In genomic region chrV:6520385-6521080, ce11 we compare ENCODE assay signal across 2 worm cellular contexts.
TF ChIP-seq lines count a peak whose summit lies in the region.

Gene F46E10.2, plus strand, starts transcription at chrV:6520435.
Gene F46E10.18, plus strand, starts transcription at chrV:6521030.

TF ChIP-seq in whole organism, L4 larva, 104 proteins besides CTCF, POLR2A, EP300 and RAD21:
- TF ChIP-seq ZK337.2 (GFP tag; IDR thresholded peaks at IDR 0.05; lab: Robert Waterston, UW): no peak
- peak; percentile 70 for TF ChIP-seq egl-43 (GFP tag; IDR thresholded peaks at IDR 0.05; lab: Robert Waterston, UW)
- no peak for TF ChIP-seq hmg-1.1 (GFP tag; IDR thresholded peaks at IDR 0.05; lab: Robert Waterston, UW)
- peak; percentile 5 for TF ChIP-seq aha-1 (tag; lab: Kevin White, UChicago)
- TF ChIP-seq skn-1 (tag; optimal IDR thresholded peaks at IDR 0.05; lab: Kevin White, UChicago): no peak
- TF ChIP-seq Y105C5A.15 (GFP tag; IDR thresholded peaks at IDR 0.05; lab: Robert Waterston, UW): no peak
- TF ChIP-seq F49E8.2 (tag; optimal IDR thresholded peaks at IDR 0.05; lab: Kevin White, UChicago; ENCODE audit: borderline replicate concordance): no peak
- TF ChIP-seq zfp-2 (tag; optimal IDR thresholded peaks at IDR 0.05; lab: Kevin White, UChicago): no peak
- no peak for TF ChIP-seq daf-19 (GFP tag; conservative IDR thresholded peaks at IDR 0.05; lab: Robert Waterston, UW)
- TF ChIP-seq F44E2.7 (GFP tag; IDR thresholded peaks at IDR 0.05; lab: Robert Waterston, UW): no peak
- no peak for TF ChIP-seq nhr-76 (tag; optimal IDR thresholded peaks at IDR 0.05; lab: Kevin White, UChicago)
- TF ChIP-seq zfp-3 (GFP tag; conservative IDR thresholded peaks at IDR 0.05; lab: Robert Waterston, UW): no peak
- no peak for TF ChIP-seq tra-1 (GFP tag; IDR thresholded peaks at IDR 0.05; lab: Robert Waterston, UW)
- no peak for TF ChIP-seq gei-8 (GFP tag; optimal IDR thresholded peaks at IDR 0.05; lab: Kevin White, UChicago)
- TF ChIP-seq hlh-11 (tag; optimal IDR thresholded peaks at IDR 0.05; lab: Kevin White, UChicago): no peak
- TF ChIP-seq unc-130 (GFP tag; optimal IDR thresholded peaks at IDR 0.05; lab: Kevin White, UChicago): no peak
- TF ChIP-seq vab-7 (GFP tag; IDR thresholded peaks at IDR 0.05; lab: Robert Waterston, UW): no peak
- TF ChIP-seq unc-62 (GFP tag; optimal IDR thresholded peaks at IDR 0.05 in 1 of 2; lab: Kevin White, UChicago): peak in 1 of 2 experiments; percentile 89
- TF ChIP-seq unc-62 (tag; optimal IDR thresholded peaks at IDR 0.05; lab: Kevin White, UChicago): no peak
- no peak for TF ChIP-seq daf-8 (GFP tag; IDR thresholded peaks at IDR 0.05; lab: Robert Waterston, UW)
- no peak for TF ChIP-seq ZK546.5 (tag; optimal IDR thresholded peaks at IDR 0.05; lab: Kevin White, UChicago)
- no peak for TF ChIP-seq dmd-9 (GFP tag; IDR thresholded peaks at IDR 0.05; lab: Robert Waterston, UW)
- no peak for TF ChIP-seq cey-2 (tag; optimal IDR thresholded peaks at IDR 0.05; lab: Kevin White, UChicago; ENCODE audit: borderline replicate concordance, insufficient read depth)
- no peak for TF ChIP-seq mep-1 (tag; optimal IDR thresholded peaks at IDR 0.05; lab: Kevin White, UChicago)
- no peak for TF ChIP-seq lir-3 (tag; optimal IDR thresholded peaks at IDR 0.05; lab: Kevin White, UChicago)
- no peak for TF ChIP-seq nhr-25 (tag; optimal IDR thresholded peaks at IDR 0.05; lab: Kevin White, UChicago; ENCODE audit: borderline replicate concordance, insufficient read depth)
- TF ChIP-seq dpl-1 (GFP tag; optimal IDR thresholded peaks at IDR 0.05; lab: Kevin White, UChicago): no peak
- no peak for TF ChIP-seq daf-12 (tag; optimal IDR thresholded peaks at IDR 0.05; lab: Kevin White, UChicago)
- TF ChIP-seq ceh-32 (tag; optimal IDR thresholded peaks at IDR 0.05; lab: Kevin White, UChicago; ENCODE audit: poor library complexity): no peak
- no peak for TF ChIP-seq lin-13 (GFP tag; optimal IDR thresholded peaks at IDR 0.05; lab: Kevin White, UChicago)
- peak; percentile 83 for TF ChIP-seq set-16 (GFP tag; IDR thresholded peaks at IDR 0.05; lab: Robert Waterston, UW)
- TF ChIP-seq nhr-102 (tag; optimal IDR thresholded peaks at IDR 0.05; lab: Kevin White, UChicago): no peak
- TF ChIP-seq Y75B8A.6 (GFP tag; IDR thresholded peaks at IDR 0.05; lab: Robert Waterston, UW): no peak
- no peak for TF ChIP-seq ces-1 (GFP tag; optimal IDR thresholded peaks at IDR 0.05; lab: Kevin White, UChicago)
- no peak for TF ChIP-seq mdt-29 (GFP tag; IDR thresholded peaks at IDR 0.05; lab: Robert Waterston, UW)
- TF ChIP-seq F10B5.3 (tag; optimal IDR thresholded peaks at IDR 0.05; lab: Kevin White, UChicago): no peak

TF ChIP-seq in whole organism, young adult, 124 proteins besides CTCF, POLR2A, EP300 and RAD21:
- TF ChIP-seq ceh-40 (GFP tag; IDR thresholded peaks at IDR 0.05; lab: Robert Waterston, UW): no peak
- no peak for TF ChIP-seq ekl-4 (GFP tag; IDR thresholded peaks at IDR 0.05; lab: Robert Waterston, UW)
- no peak for TF ChIP-seq ceh-100 (GFP tag; IDR thresholded peaks at IDR 0.05; lab: Robert Waterston, UW)
- TF ChIP-seq F33H1.4 (GFP tag; IDR thresholded peaks at IDR 0.05; lab: Robert Waterston, UW): no peak
- TF ChIP-seq nhr-120 (GFP tag; IDR thresholded peaks at IDR 0.05; lab: Robert Waterston, UW): 0 out of 2 replicates have a peak, but pooled peaks have one; percentile 46
- no peak for TF ChIP-seq rcor-1 (GFP tag; IDR thresholded peaks at IDR 0.05; lab: Robert Waterston, UW)
- no peak for TF ChIP-seq sptf-2 (GFP tag; optimal IDR thresholded peaks at IDR 0.05; lab: Kevin White, UChicago)
- no peak for TF ChIP-seq dox-1 (GFP tag; IDR thresholded peaks at IDR 0.05; lab: Robert Waterston, UW)
- TF ChIP-seq madf-8 (GFP tag; conservative IDR thresholded peaks at IDR 0.05; lab: Robert Waterston, UW): no peak
- TF ChIP-seq attf-6 (GFP tag; IDR thresholded peaks at IDR 0.05; lab: Robert Waterston, UW): no peak
- TF ChIP-seq hmg-1.2 (GFP tag; IDR thresholded peaks at IDR 0.05; lab: Robert Waterston, UW): 0 out of 2 replicates have a peak, but pooled peaks have one; percentile 6
- peak; percentile 84 for TF ChIP-seq zfh-2 (GFP tag; conservative IDR thresholded peaks at IDR 0.05; lab: Robert Waterston, UW)
- no peak for TF ChIP-seq mxl-1 (tag; optimal IDR thresholded peaks at IDR 0.05; lab: Kevin White, UChicago)
- TF ChIP-seq egrh-3 (GFP tag; IDR thresholded peaks at IDR 0.05; lab: Robert Waterston, UW): peak; percentile 31; the same call in 1 of the 2 replicates
- no peak for TF ChIP-seq unc-130 (GFP tag; optimal IDR thresholded peaks at IDR 0.05; lab: Kevin White, UChicago)
